Fruit fly (Drosophila melanogaster) whole organism, embryonic: ENCODE data around the gene Scr.

Experiments
- B-H1 ChIP-seq: fragments of 200-800 bp; sonication (Bioruptor generic); IDR thresholded peaks from 3 replicates; pipeline ENCODE4 v1.3.6; 2022; ENCODE audit warnings: missing biosample characterization, missing genetic modification characterization
- BEAF-32 ChIP-seq: fragments of 200-800 bp; sonication (Bioruptor generic); optimal IDR thresholded peaks from 3 replicates; lab custom pipeline; 2017; ENCODE audit warnings: missing biosample characterization, missing genetic modification characterization, mild to moderate bottlenecking, moderate library complexity, missing genetic modification reagents
- CG10565 ChIP-seq: fragments of 200-800 bp; sonication (Bioruptor generic); optimal IDR thresholded peaks from 3 replicates; lab custom pipeline; 2016; ENCODE audit warnings: missing biosample characterization, mild to moderate bottlenecking, missing genetic modification characterization
- CG11093 ChIP-seq: fragments of 200-800 bp; sonication (Bioruptor generic); IDR thresholded peaks from 3 replicates; pipeline ENCODE4 v1.3.6; 2022; ENCODE audit warnings: missing biosample characterization, missing genetic modification characterization
- CG11696 ChIP-seq: fragments of 200-800 bp; sonication (Bioruptor generic); IDR thresholded peaks from 2 replicates; pipeline ENCODE4 v1.3.6; 2022; ENCODE audit warnings: missing biosample characterization, missing genetic modification characterization
- CG15479 ChIP-seq: fragments of 200-800 bp; sonication (Bioruptor generic); optimal IDR thresholded peaks from 3 replicates; lab custom pipeline; 2019; ENCODE audit warnings: missing biosample characterization, mild to moderate bottlenecking, missing genetic modification characterization, moderate library complexity
- CG17568 ChIP-seq: fragments of 200-800 bp; sonication (Bioruptor generic); optimal IDR thresholded peaks from 2 replicates; lab custom pipeline; 2018; ENCODE audit warnings: missing biosample characterization, mild to moderate bottlenecking, missing genetic modification characterization, moderate library complexity
- CG30431 ChIP-seq: fragments of 200-800 bp; sonication (Bioruptor generic); optimal IDR thresholded peaks from 2 replicates; lab custom pipeline; 2017; ENCODE audit warnings: missing biosample characterization, missing genetic modification characterization
- CG31224 ChIP-seq: fragments of 200-800 bp; sonication (Bioruptor generic); IDR thresholded peaks from 2 replicates; pipeline ENCODE4 v1.3.6; 2022; ENCODE audit warnings: missing biosample characterization, missing genetic modification characterization
- CG31388 ChIP-seq: fragments of 200-800 bp; sonication (Bioruptor generic); optimal IDR thresholded peaks from 2 replicates; lab custom pipeline; 2016; ENCODE audit warnings: missing biosample characterization, missing genetic modification characterization
- CG3281 ChIP-seq: fragments of 200-800 bp; sonication (Bioruptor generic); optimal IDR thresholded peaks from 3 replicates; lab custom pipeline; 2017; ENCODE audit warnings: missing biosample characterization, mild to moderate bottlenecking, missing genetic modification characterization
- CG3407 ChIP-seq: fragments of 200-800 bp; sonication (Bioruptor generic); optimal IDR thresholded peaks from 2 replicates; lab custom pipeline; 2018; ENCODE audit warnings: missing biosample characterization, mild to moderate bottlenecking, missing genetic modification characterization
- CG3847 ChIP-seq: fragments of 200-800 bp; sonication (Bioruptor generic); IDR thresholded peaks from 2 replicates; pipeline ENCODE4 v1.3.6; 2022; ENCODE audit warnings: missing biosample characterization, missing genetic modification characterization
- CG4360 ChIP-seq: fragments of 200-800 bp; sonication (Bioruptor generic); IDR thresholded peaks from 2 replicates; pipeline ENCODE4 v1.3.6; 2022; ENCODE audit warnings: missing biosample characterization, missing genetic modification characterization
- CG4730 ChIP-seq: fragments of 200-800 bp; sonication (Bioruptor generic); IDR thresholded peaks from 2 replicates; pipeline ENCODE4 v1.3.6; 2022; ENCODE audit warnings: missing biosample characterization, missing genetic modification characterization
- CG8089 ChIP-seq: fragments of 200-800 bp; sonication (Bioruptor generic); optimal IDR thresholded peaks from 3 replicates; lab custom pipeline; 2016; ENCODE audit warnings: missing biosample characterization, missing genetic modification characterization
- CG8281 ChIP-seq: fragments of 200-800 bp; sonication (Bioruptor generic); optimal IDR thresholded peaks from 2 replicates; lab custom pipeline; 2018; ENCODE audit warnings: missing biosample characterization, mild to moderate bottlenecking, missing genetic modification characterization, moderate library complexity
- CHES-1-like ChIP-seq: fragments of 200-800 bp; sonication (Bioruptor generic); optimal IDR thresholded peaks from 2 replicates; lab custom pipeline; 2016; ENCODE audit warnings: missing biosample characterization, missing genetic modification characterization
- CoRest ChIP-seq: fragments of 200-800 bp; sonication (Bioruptor generic); optimal IDR thresholded peaks from 3 replicates; lab custom pipeline; 2018; ENCODE audit warnings: missing biosample characterization, mild to moderate bottlenecking, missing genetic modification characterization, moderate library complexity
- E2f2 ChIP-seq: fragments of 200-800 bp; sonication (Bioruptor generic); IDR thresholded peaks from 2 replicates; pipeline ENCODE4 v1.3.6; 2022; ENCODE audit warnings: missing biosample characterization, missing genetic modification characterization
- Eip74EF ChIP-seq, 2 experiments: fragments of 200-800 bp in 1 of 2; fragments of >200 bp in 1 of 2; sonication (Bioruptor generic) in 1 of 2; optimal IDR thresholded peaks; 2 replicates each; lab custom pipeline; 2017 to 2019; ENCODE audit warnings: missing biosample characterization in 2 of 2, missing genetic modification characterization in 2 of 2, mild to moderate bottlenecking in 1 of 2, moderate library complexity in 1 of 2
- HLH3B ChIP-seq: fragments of 200-800 bp; sonication (Bioruptor generic); IDR thresholded peaks from 2 replicates; pipeline ENCODE4 v1.3.6; 2022; ENCODE audit warnings: missing biosample characterization, missing genetic modification characterization
- Hmr ChIP-seq: fragments of 200-800 bp; sonication (Bioruptor generic); optimal IDR thresholded peaks from 3 replicates; lab custom pipeline; 2017; ENCODE audit warnings: mild to moderate bottlenecking, missing biosample characterization, missing genetic modification reagents, missing genetic modification characterization
- Hr78 ChIP-seq, 2 experiments: fragments of 200-800 bp in 1 of 2; fragments of >200 bp in 1 of 2; sonication (Bioruptor generic) in 1 of 2; optimal IDR thresholded peaks; 2 replicates each; lab custom pipeline; 2017 to 2019; ENCODE audit warnings: missing biosample characterization in 2 of 2, missing genetic modification characterization in 2 of 2, mild to moderate bottlenecking in 1 of 2, moderate library complexity in 1 of 2
- NK7.1 ChIP-seq: fragments of 200-800 bp; sonication (Bioruptor generic); optimal IDR thresholded peaks from 3 replicates; lab custom pipeline; 2016; ENCODE audit warnings: missing biosample characterization, missing genetic modification characterization
- Opbp ChIP-seq: fragments of 200-800 bp; sonication (Bioruptor generic); IDR thresholded peaks from 3 replicates; pipeline ENCODE4 v1.3.6; 2022; ENCODE audit warnings: missing biosample characterization, missing genetic modification characterization; ENCODE audit not compliant: partially characterized antibody
- Ptx1 ChIP-seq: fragments of 200-800 bp; sonication (Bioruptor generic); IDR thresholded peaks from 2 replicates; pipeline ENCODE4 v1.3.6; 2022; ENCODE audit warnings: missing biosample characterization, missing genetic modification characterization
- Rfx ChIP-seq: fragments of 200-800 bp; sonication (Bioruptor generic); IDR thresholded peaks from 2 replicates; pipeline ENCODE4 v1.3.6; 2022; ENCODE audit warnings: missing biosample characterization, missing genetic modification characterization
- Xrp1 ChIP-seq: fragments of 200-800 bp; sonication (Bioruptor generic); IDR thresholded peaks from 2 replicates; pipeline ENCODE4 v1.3.6; 2022; ENCODE audit warnings: missing biosample characterization, missing genetic modification characterization
- al ChIP-seq: fragments of 200-800 bp; sonication (Bioruptor generic); IDR thresholded peaks from 2 replicates; pipeline ENCODE4 v1.3.6; 2022; ENCODE audit warnings: missing biosample characterization, missing genetic modification characterization
- amos ChIP-seq: fragments of 200-800 bp; sonication (Bioruptor generic); IDR thresholded peaks from 2 replicates; pipeline ENCODE4 v1.3.6; 2022; ENCODE audit warnings: missing biosample characterization, missing genetic modification characterization; ENCODE audit not compliant: partially characterized antibody
- ems ChIP-seq: fragments of 200-800 bp; sonication (Bioruptor generic); optimal IDR thresholded peaks from 3 replicates; lab custom pipeline; 2016; ENCODE audit warnings: missing biosample characterization, missing genetic modification characterization
- esg ChIP-seq: fragments of 200-800 bp; sonication (Bioruptor generic); conservative IDR thresholded peaks from 2 replicates; pipeline ENCODE4 v1.3.6; 2022; ENCODE audit warnings: missing biosample characterization, missing genetic modification characterization
- exex ChIP-seq: fragments of 200-800 bp; sonication (Bioruptor generic); optimal IDR thresholded peaks from 4 replicates; lab custom pipeline; 2018; ENCODE audit warnings: missing biosample characterization, mild to moderate bottlenecking, missing genetic modification characterization, moderate library complexity
- ftz-f1 ChIP-seq: fragments of 200-800 bp; sonication (Bioruptor generic); optimal IDR thresholded peaks from 2 replicates; lab custom pipeline; 2016; ENCODE audit warnings: missing biosample characterization, missing genetic modification characterization
- hbn ChIP-seq: fragments of 200-800 bp; sonication (Bioruptor generic); IDR thresholded peaks from 2 replicates; pipeline ENCODE4 v1.3.6; 2022; ENCODE audit warnings: missing biosample characterization, missing genetic modification characterization; ENCODE audit not compliant: partially characterized antibody
- her ChIP-seq: fragments of 200-800 bp; sonication (Bioruptor generic); optimal IDR thresholded peaks from 2 replicates; lab custom pipeline; 2016; ENCODE audit warnings: missing biosample characterization, missing genetic modification characterization
- klu ChIP-seq: fragments of 200-800 bp; sonication (Bioruptor generic); IDR thresholded peaks from 2 replicates; pipeline ENCODE4 v1.3.6; 2022; ENCODE audit warnings: missing biosample characterization, missing genetic modification characterization
- lbe ChIP-seq: fragments of 200-800 bp; sonication (Bioruptor generic); optimal IDR thresholded peaks from 2 replicates; lab custom pipeline; 2016; ENCODE audit warnings: missing biosample characterization, mild to moderate bottlenecking, missing genetic modification characterization
- pho ChIP-seq: fragments of 200-800 bp; sonication (Bioruptor generic); optimal IDR thresholded peaks from 2 replicates; lab custom pipeline; 2016; ENCODE audit warnings: missing biosample characterization, missing genetic modification characterization
- ro ChIP-seq: fragments of 200-800 bp; sonication (Bioruptor generic); IDR thresholded peaks from 2 replicates; pipeline ENCODE4 v1.3.6; 2022; ENCODE audit warnings: missing biosample characterization, missing genetic modification characterization
- schlank ChIP-seq: fragments of 200-800 bp; sonication (Bioruptor generic); optimal IDR thresholded peaks from 2 replicates; lab custom pipeline; 2018; ENCODE audit warnings: missing biosample characterization, mild to moderate bottlenecking, missing genetic modification characterization
- sens-2 ChIP-seq: fragments of 200-800 bp; sonication (Bioruptor generic); IDR thresholded peaks from 2 replicates; pipeline ENCODE4 v1.3.6; 2022; ENCODE audit warnings: missing biosample characterization, missing genetic modification characterization
- sima ChIP-seq: fragments of 200-800 bp; sonication (Bioruptor generic); optimal IDR thresholded peaks from 2 replicates; lab custom pipeline; 2016; ENCODE audit warnings: missing biosample characterization, missing genetic modification characterization
- slbo ChIP-seq: fragments of 200-800 bp; sonication (Bioruptor generic); IDR thresholded peaks from 2 replicates; pipeline ENCODE4 v1.3.6; 2022; ENCODE audit warnings: missing biosample characterization, missing genetic modification characterization
- tio ChIP-seq: fragments of 200-800 bp; sonication (Bioruptor generic); optimal IDR thresholded peaks from 2 replicates; lab custom pipeline; 2017; ENCODE audit warnings: missing biosample characterization, missing genetic modification characterization, inconsistent platforms
- tna ChIP-seq: fragments of 200-800 bp; sonication (Bioruptor generic); IDR thresholded peaks from 2 replicates; pipeline ENCODE4 v1.3.6; 2022; ENCODE audit warnings: missing biosample characterization, missing genetic modification characterization; ENCODE audit not compliant: partially characterized antibody
- ttk ChIP-seq: fragments of 200-800 bp; sonication (Bioruptor generic); IDR thresholded peaks from 2 replicates; pipeline ENCODE4 v2.1.2; 2022; ENCODE audit warnings: missing biosample characterization, missing genetic modification characterization

Scr gene

DNA sequence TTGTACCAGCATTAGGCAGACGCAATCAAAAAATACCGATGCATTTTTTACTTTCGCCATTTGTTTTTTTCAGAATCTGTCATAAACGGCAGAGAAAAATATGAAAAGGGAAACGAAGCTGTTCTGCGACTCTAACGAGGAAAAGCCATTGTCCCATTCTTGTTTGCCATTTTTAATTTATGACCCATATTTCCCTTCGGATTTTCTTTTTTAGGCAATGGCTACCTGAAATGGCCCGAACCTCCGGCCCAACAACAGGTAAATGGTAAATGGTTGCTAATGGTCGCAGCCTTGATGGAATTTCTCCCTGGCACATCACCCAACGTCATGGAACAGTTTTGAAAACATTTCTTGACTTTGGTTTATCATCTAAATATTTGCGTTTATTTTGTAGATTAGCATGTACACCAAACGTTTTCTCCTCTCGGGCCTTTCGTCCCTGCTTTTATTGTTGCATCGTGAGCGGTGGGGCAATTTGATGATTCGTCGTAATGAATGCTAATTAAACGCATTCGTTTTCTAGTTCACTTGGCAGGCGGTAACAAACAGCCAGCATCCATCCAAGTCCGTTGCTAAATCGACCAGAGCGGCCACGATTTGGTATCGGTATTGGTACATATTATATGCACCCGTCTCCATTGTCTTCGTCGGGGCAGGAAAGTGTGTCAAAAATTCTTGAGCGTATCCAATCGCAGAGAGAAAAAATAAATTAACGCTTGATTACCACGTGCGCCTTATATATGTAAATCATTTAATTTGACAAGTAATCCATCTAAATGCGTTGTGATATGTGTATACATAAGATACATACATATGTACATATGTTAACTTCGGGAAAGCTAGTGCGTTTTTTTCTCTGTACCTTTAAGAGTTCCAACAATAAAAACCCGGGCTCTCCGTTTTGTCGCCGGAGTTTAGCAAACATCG lies 31.5 kb downstream of the Scr start (continued):
- TF ChIP-seq esg: peak; percentile 45; the same call in 1 of the 2 replicates
- TF ChIP-seq CG17568 (GFP tag; lab: Kevin White, UChicago): no peak
- no peak for TF ChIP-seq lbe (GFP tag; lab: Kevin White, UChicago)
- TF ChIP-seq Ptx1: peak; percentile 61
- peak; percentile 47 for TF ChIP-seq tio (GFP tag; lab: Kevin White, UChicago)
- no peak for TF ChIP-seq exex
- no peak for TF ChIP-seq klu
- TF ChIP-seq CG30431 (GFP tag; lab: Kevin White, UChicago): no peak
- peak; percentile 50; the same call in 1 of the 2 replicates for TF ChIP-seq HLH3B (GFP tag; lab: Robert Waterston, UW)
- no peak for TF ChIP-seq CG3281 (GFP tag; lab: Kevin White, UChicago)
- peak; percentile 79 for TF ChIP-seq Xrp1 (GFP tag; lab: Robert Waterston, UW)
- no peak for TF ChIP-seq her (GFP tag; lab: Kevin White, UChicago)
- TF ChIP-seq CoRest (tag; lab: Kevin White, UChicago): peak; percentile 42
- peak; percentile 34 for TF ChIP-seq CHES-1-like (GFP tag; lab: Kevin White, UChicago)
- TF ChIP-seq schlank (tag; lab: Kevin White, UChicago): no peak
- peak; percentile 26 for TF ChIP-seq CG8089 (GFP tag; lab: Kevin White, UChicago)
- TF ChIP-seq amos (GFP tag; lab: Robert Waterston, UW): no peak
- no peak for TF ChIP-seq CG8281
- peak; percentile 31; the same call in 1 of the 3 replicates for TF ChIP-seq B-H1 (GFP tag; lab: Robert Waterston, UW)
- 0 out of 2 replicates have a peak, but pooled peaks have one; percentile 8 for TF ChIP-seq CG31224 (GFP tag; lab: Robert Waterston, UW)
- no peak for TF ChIP-seq CG11696 (GFP tag; lab: Robert Waterston, UW)
- TF ChIP-seq CG11093 (GFP tag; lab: Robert Waterston, UW): no peak
- peak; percentile 44; the same call in 1 of the 2 replicates for TF ChIP-seq ttk (GFP tag; lab: Robert Waterston, UW)
- TF ChIP-seq ems (GFP tag; lab: Kevin White, UChicago): peak; percentile 4
- TF ChIP-seq CG10565 (GFP tag; lab: Kevin White, UChicago): no peak
- no peak for TF ChIP-seq Opbp (GFP tag; lab: Robert Waterston, UW)
- TF ChIP-seq E2f2 (GFP tag; lab: Robert Waterston, UW): peak; percentile 48
- TF ChIP-seq pho: no peak
- peak; percentile 52 for TF ChIP-seq Rfx
- TF ChIP-seq Eip74EF (GFP tag; optimal IDR thresholded peaks at IDR 0.05; lab: Kevin White, UChicago): peak in 1 of 2 experiments; percentile 21
- 0 out of 2 replicates have a peak, but pooled peaks have one; percentile 37 for TF ChIP-seq ro
- no peak for TF ChIP-seq BEAF-32 (GFP tag; lab: Kevin White, UChicago)
- peak; percentile 2 for TF ChIP-seq CG15479 (GFP tag; lab: Kevin White, UChicago)
- TF ChIP-seq Hmr: peak; percentile 43
- 0 out of 2 replicates have a peak, but pooled peaks have one; percentile 20 for TF ChIP-seq CG3847 (GFP tag; lab: Robert Waterston, UW)
- no peak for TF ChIP-seq CG4730 (GFP tag; lab: Robert Waterston, UW)
- TF ChIP-seq CG4360: no peak
- TF ChIP-seq hbn (GFP tag; lab: Robert Waterston, UW): no peak
- no peak for TF ChIP-seq CG31388 (GFP tag; lab: Kevin White, UChicago)
- peak; percentile 47; the same call in 1 of the 2 replicates for TF ChIP-seq sens-2 (GFP tag; lab: Robert Waterston, UW)
- no peak for TF ChIP-seq sima (GFP tag; lab: Kevin White, UChicago)
- no peak for TF ChIP-seq Hr78 (GFP tag; optimal IDR thresholded peaks at IDR 0.05; lab: Kevin White, UChicago)
- no peak for TF ChIP-seq NK7.1 (GFP tag; lab: Kevin White, UChicago)
- TF ChIP-seq al (GFP tag; lab: Robert Waterston, UW): no peak
- TF ChIP-seq ftz-f1: no peak
- peak; percentile 24 for TF ChIP-seq CG3407 (GFP tag; lab: Kevin White, UChicago)
- no peak for TF ChIP-seq tna
- peak; percentile 64 for TF ChIP-seq slbo (GFP tag; lab: Robert Waterston, UW)
